Worm (Caenorhabditis elegans) whole organism, L4 larva: ENCODE results near the gene Y38H6C.24.

Source experiments
- F37D6.2 ChIP-seq: sonication (generic microtip); optimal IDR thresholded peaks from 2 replicates; lab custom pipeline; 2016; ENCODE audit warnings: mild to moderate bottlenecking, missing genetic modification characterization, missing compliant biosample characterization
- Y48G9A.11 ChIP-seq: fragments of 200-800 bp; sonication (Bioruptor generic); IDR thresholded peaks from 2 replicates; pipeline ENCODE4 v1.3.6; 2022; ENCODE audit warnings: missing genetic modification reagents, missing genetic modification characterization, missing compliant biosample characterization
- Y75B8A.6 ChIP-seq: fragments of 200-800 bp; sonication (Bioruptor generic); IDR thresholded peaks from 2 replicates; pipeline ENCODE4 v1.3.6; 2022; ENCODE audit warnings: missing genetic modification reagents, missing genetic modification characterization, missing compliant biosample characterization
- ZK337.2 ChIP-seq: fragments of 200-800 bp; sonication (Bioruptor generic); IDR thresholded peaks from 2 replicates; pipeline ENCODE4 v1.3.6; 2022; ENCODE audit warnings: missing genetic modification reagents, missing genetic modification characterization, missing compliant biosample characterization
- aha-1 ChIP-seq: fragments of 150-350 bp; peaks from one replicate; lab custom pipeline; 2014; ENCODE audit warnings: missing biosample characterization, missing genetic modification characterization
- arid-1 ChIP-seq: fragments of 200-800 bp; sonication (Bioruptor generic); conservative IDR thresholded peaks from 2 replicates; pipeline ENCODE4 v1.3.6; 2022; ENCODE audit warnings: missing genetic modification reagents, missing genetic modification characterization, missing compliant biosample characterization
- ces-1 ChIP-seq: fragments of 150-350 bp; sonication (generic microtip); optimal IDR thresholded peaks from 4 replicates; lab custom pipeline; 2014; ENCODE audit warnings: missing biosample characterization, missing genetic modification reagents, missing genetic modification characterization
- cey-2 ChIP-seq: sonication (generic microtip); optimal IDR thresholded peaks from 3 replicates; lab custom pipeline; 2017; ENCODE audit warnings: missing genetic modification characterization, mild to moderate bottlenecking, missing compliant biosample characterization, antibody characterized with exemption, borderline replicate concordance; ENCODE audit not compliant: insufficient read depth
- daf-16 ChIP-seq, 3 experiments: sonication (generic microtip); optimal IDR thresholded peaks; 2 replicates each; lab custom pipeline; 2016 to 2017; ENCODE audit warnings: missing genetic modification characterization in 3 of 3, missing genetic modification reagents in 3 of 3, mild to moderate bottlenecking in 2 of 3, missing compliant biosample characterization in 2 of 3, missing biosample characterization in 1 of 3, moderate library complexity in 1 of 3
- daf-19 ChIP-seq: fragments of 200-800 bp; sonication (Bioruptor generic); conservative IDR thresholded peaks from 2 replicates; pipeline ENCODE4 v1.3.6; 2022; ENCODE audit warnings: missing genetic modification characterization, missing compliant biosample characterization
- dmd-6 ChIP-seq: fragments of 200-800 bp; sonication (Bioruptor generic); IDR thresholded peaks from 2 replicates; pipeline ENCODE4 v1.3.6; 2022; ENCODE audit warnings: missing genetic modification reagents, missing genetic modification characterization, missing compliant biosample characterization
- dmd-9 ChIP-seq: fragments of 200-800 bp; sonication (Bioruptor generic); IDR thresholded peaks from 2 replicates; pipeline ENCODE4 v1.3.6; 2022; ENCODE audit warnings: missing genetic modification reagents, missing genetic modification characterization, missing compliant biosample characterization
- hlh-11 ChIP-seq: fragments of 200-800 bp; sonication (Bioruptor generic); optimal IDR thresholded peaks from 2 replicates; lab custom pipeline; 2018; ENCODE audit warnings: mild to moderate bottlenecking, missing genetic modification characterization, missing compliant biosample characterization
- hlh-30 ChIP-seq: sonication (generic microtip); optimal IDR thresholded peaks from 2 replicates; lab custom pipeline; 2017; ENCODE audit warnings: antibody characterized with exemption, mild to moderate bottlenecking, missing genetic modification characterization, missing compliant biosample characterization; ENCODE audit not compliant: insufficient read depth
- hmg-1.1 ChIP-seq: fragments of 200-800 bp; sonication (Bioruptor generic); IDR thresholded peaks from 2 replicates; pipeline ENCODE4 v1.3.6; 2022; ENCODE audit warnings: missing genetic modification reagents, missing genetic modification characterization, missing compliant biosample characterization
- lin-13 ChIP-seq: fragments of 150-350 bp; optimal IDR thresholded peaks from 2 replicates; lab custom pipeline; 2014; ENCODE audit warnings: missing biosample characterization, missing genetic modification reagents, missing genetic modification characterization
- lin-38 ChIP-seq: fragments of 200-800 bp; sonication (Bioruptor generic); IDR thresholded peaks from 2 replicates; pipeline ENCODE4 v1.3.6; 2022; ENCODE audit warnings: missing genetic modification reagents, missing genetic modification characterization, missing compliant biosample characterization
- lin-39 ChIP-seq: fragments of 150-350 bp; optimal IDR thresholded peaks from 2 replicates; lab custom pipeline; 2014; ENCODE audit warnings: missing biosample characterization, missing genetic modification reagents, missing genetic modification characterization
- lsy-2 ChIP-seq, 2 experiments: fragments of 150-350 bp in 1 of 2; sonication (generic microtip) in 1 of 2; optimal IDR thresholded peaks; 2 replicates each; lab custom pipeline; 2014 to 2017; ENCODE audit warnings: missing biosample characterization in 2 of 2, missing genetic modification characterization in 2 of 2
- mxl-3 ChIP-seq: fragments of 200-800 bp; sonication (Bioruptor generic); optimal IDR thresholded peaks from 2 replicates; lab custom pipeline; 2018; ENCODE audit warnings: mild to moderate bottlenecking, missing genetic modification characterization, missing compliant biosample characterization
- nhr-11 ChIP-seq: fragments of 150-350 bp; optimal IDR thresholded peaks from 2 replicates; lab custom pipeline; 2014; ENCODE audit warnings: missing biosample characterization, missing genetic modification characterization
- nhr-111 ChIP-seq: fragments of 200-800 bp; sonication (Bioruptor generic); optimal IDR thresholded peaks from 2 replicates; lab custom pipeline; 2018; ENCODE audit warnings: mild to moderate bottlenecking, missing genetic modification characterization, missing compliant biosample characterization
- nhr-25 ChIP-seq: sonication (generic microtip); optimal IDR thresholded peaks from 2 replicates; lab custom pipeline; 2017; ENCODE audit warnings: missing genetic modification characterization, mild to moderate bottlenecking, missing compliant biosample characterization, antibody characterized with exemption, moderate library complexity, borderline replicate concordance; ENCODE audit not compliant: insufficient read depth
- nhr-28 ChIP-seq: fragments of 150-350 bp; optimal IDR thresholded peaks from 2 replicates; lab custom pipeline; 2014; ENCODE audit warnings: missing biosample characterization, missing genetic modification characterization
- nhr-42 ChIP-seq: fragments of 200-800 bp; sonication (Bioruptor generic); IDR thresholded peaks from 2 replicates; pipeline ENCODE4 v1.3.6; 2022; ENCODE audit warnings: missing genetic modification characterization, missing compliant biosample characterization
- nhr-48 ChIP-seq: sonication (generic microtip); optimal IDR thresholded peaks from 2 replicates; lab custom pipeline; 2016; ENCODE audit warnings: mild to moderate bottlenecking, missing genetic modification characterization, missing compliant biosample characterization
- nhr-6 ChIP-seq: fragments of 150-350 bp; optimal IDR thresholded peaks from 2 replicates; lab custom pipeline; 2014; ENCODE audit warnings: missing biosample characterization, missing genetic modification characterization
- nhr-76 ChIP-seq: fragments of 150-350 bp; optimal IDR thresholded peaks from 2 replicates; lab custom pipeline; 2014; ENCODE audit warnings: missing biosample characterization, missing genetic modification characterization
- pha-4 ChIP-seq, 2 experiments: fragments of 150-350 bp in 1 of 2; fragments of 200-800 bp in 1 of 2; sonication (Bioruptor generic) in 1 of 2; IDR thresholded peaks in 1 of 2; optimal IDR thresholded peaks in 1 of 2; 2 replicates each; pipeline versions ENCODE4 v1.3.6 to Lab custom; 2014 to 2022; ENCODE audit warnings: missing genetic modification characterization in 2 of 2, missing genetic modification reagents in 2 of 2, missing biosample characterization in 1 of 2, missing compliant biosample characterization in 1 of 2
- pqm-1 ChIP-seq: sonication (generic microtip); optimal IDR thresholded peaks from 2 replicates; lab custom pipeline; 2017; ENCODE audit warnings: missing biosample characterization, missing genetic modification characterization
- spr-1 ChIP-seq: sonication (generic microtip); optimal IDR thresholded peaks from 2 replicates; lab custom pipeline; 2016; ENCODE audit warnings: mild to moderate bottlenecking, missing genetic modification characterization, missing compliant biosample characterization
- tra-1 ChIP-seq: fragments of 200-800 bp; sonication (Bioruptor generic); IDR thresholded peaks from 2 replicates; pipeline ENCODE4 v1.3.6; 2022; ENCODE audit warnings: missing genetic modification reagents, missing genetic modification characterization, missing compliant biosample characterization
- unc-130 ChIP-seq: sonication (generic microtip); optimal IDR thresholded peaks from 2 replicates; lab custom pipeline; 2016; ENCODE audit warnings: missing genetic modification reagents, missing genetic modification characterization, missing compliant biosample characterization
- vab-7 ChIP-seq: fragments of 200-800 bp; sonication (Bioruptor generic); IDR thresholded peaks from 2 replicates; pipeline ENCODE4 v1.3.6; 2022; ENCODE audit warnings: missing genetic modification reagents, missing genetic modification characterization, missing compliant biosample characterization
- zag-1 ChIP-seq: fragments of 150-350 bp; optimal IDR thresholded peaks from 2 replicates; lab custom pipeline; 2014; ENCODE audit warnings: missing biosample characterization, missing genetic modification characterization
- zfp-2 ChIP-seq: sonication (generic microtip); optimal IDR thresholded peaks from 2 replicates; lab custom pipeline; 2016; ENCODE audit warnings: mild to moderate bottlenecking, missing genetic modification characterization, missing compliant biosample characterization
- zip-2 ChIP-seq: fragments of 150-350 bp; optimal IDR thresholded peaks from 2 replicates; lab custom pipeline; 2014; ENCODE audit warnings: missing biosample characterization, missing genetic modification characterization
- ztf-11 ChIP-seq: fragments of 150-350 bp; optimal IDR thresholded peaks from 2 replicates; lab custom pipeline; 2014; ENCODE audit warnings: missing biosample characterization, missing genetic modification characterization

The Y38H6C.24 gene

DNA sequence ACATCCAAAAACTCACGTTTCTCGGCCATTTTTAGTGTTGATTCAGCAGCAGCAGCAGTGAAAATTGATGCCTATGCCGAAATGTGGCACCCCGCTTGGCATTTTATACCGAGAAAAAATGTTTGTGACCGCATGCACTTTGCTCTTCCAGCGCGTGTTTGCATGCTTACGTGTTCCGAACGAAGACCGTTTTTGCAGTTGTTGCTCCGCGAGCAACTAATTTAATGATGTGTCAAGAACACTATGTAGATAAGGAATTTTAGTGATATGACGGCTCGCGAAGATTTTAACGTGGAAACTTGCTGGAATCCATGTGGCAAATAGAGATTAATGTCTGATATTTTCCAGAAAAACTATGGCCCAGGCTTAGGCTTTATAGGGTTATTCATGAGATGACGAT lies 27.3 kb upstream of the Y38H6C.24 start, which contains the start of gene dct-16 (continued):
- TF ChIP-seq ztf-11 (no peak), tra-1 (GFP tag; lab: Robert Waterston, UW) (peak; percentile 76), hlh-11 (tag; lab: Kevin White, UChicago) (peak; percentile 78), nhr-48 (peak; percentile 85), Y48G9A.11 (GFP tag; lab: Robert Waterston, UW) (no peak), aha-1 (peak; percentile 52), zag-1 (tag; lab: Kevin White, UChicago) (no peak), mxl-3 (GFP tag; lab: Kevin White, UChicago) (peak; percentile 5)

DNA sequence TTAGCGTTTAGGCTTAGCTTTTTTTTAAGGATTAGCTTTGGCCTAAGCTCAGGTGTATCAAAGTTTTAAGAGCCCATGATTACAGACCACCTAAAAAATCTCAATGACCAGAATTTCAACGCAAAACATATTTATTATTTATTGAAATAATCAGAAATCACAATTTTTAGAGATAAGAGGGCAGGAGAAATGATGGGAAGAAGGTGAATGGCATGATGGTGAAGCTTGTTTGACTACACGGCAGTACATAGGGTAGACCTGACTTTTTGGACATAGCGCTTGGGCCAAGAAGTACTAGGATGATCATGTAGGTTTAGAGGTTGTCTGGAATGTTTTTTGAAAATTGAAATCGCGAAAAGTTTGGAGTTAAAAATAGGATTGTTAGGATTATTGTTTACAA lies 26.6 kb upstream of the Y38H6C.24 start:
- TF ChIP-seq lsy-2 (tag; optimal IDR thresholded peaks at IDR 0.05; lab: Kevin White, UChicago) (no peak), lin-39 (tag; lab: Kevin White, UChicago) (no peak), nhr-6 (no peak), cey-2 (tag; lab: Kevin White, UChicago) (no peak), daf-19 (GFP tag; lab: Robert Waterston, UW) (no peak), dmd-9 (no peak), nhr-28 (tag; lab: Kevin White, UChicago) (no peak), nhr-42 (no peak), arid-1 (GFP tag; lab: Robert Waterston, UW) (no peak), daf-16 (GFP tag; optimal IDR thresholded peaks at IDR 0.05; lab: Kevin White, UChicago) (no peak), daf-16 (tag; optimal IDR thresholded peaks at IDR 0.05; lab: Kevin White, UChicago) (peak; percentile 65), lin-13 (GFP tag; lab: Kevin White, UChicago) (no peak), dmd-6 (GFP tag; lab: Robert Waterston, UW) (peak; percentile 76), Y75B8A.6 (GFP tag; lab: Robert Waterston, UW) (no peak), vab-7 (GFP tag; lab: Robert Waterston, UW) (no peak), nhr-111 (GFP tag; lab: Kevin White, UChicago) (no peak), ces-1 (no peak), lin-38 (GFP tag; lab: Robert Waterston, UW) (no peak), pqm-1 (tag; lab: Kevin White, UChicago) (peak; percentile 37), nhr-11 (tag; lab: Kevin White, UChicago) (no peak), zfp-2 (tag; lab: Kevin White, UChicago) (no peak), nhr-76 (tag; lab: Kevin White, UChicago) (no peak), nhr-48 (peak; percentile 54), F37D6.2 (tag; lab: Kevin White, UChicago) (no peak), hlh-11 (tag; lab: Kevin White, UChicago) (peak; percentile 7), zip-2 (no peak)
- TF ChIP-seq, all 104 proteins: peak for 5

DNA sequence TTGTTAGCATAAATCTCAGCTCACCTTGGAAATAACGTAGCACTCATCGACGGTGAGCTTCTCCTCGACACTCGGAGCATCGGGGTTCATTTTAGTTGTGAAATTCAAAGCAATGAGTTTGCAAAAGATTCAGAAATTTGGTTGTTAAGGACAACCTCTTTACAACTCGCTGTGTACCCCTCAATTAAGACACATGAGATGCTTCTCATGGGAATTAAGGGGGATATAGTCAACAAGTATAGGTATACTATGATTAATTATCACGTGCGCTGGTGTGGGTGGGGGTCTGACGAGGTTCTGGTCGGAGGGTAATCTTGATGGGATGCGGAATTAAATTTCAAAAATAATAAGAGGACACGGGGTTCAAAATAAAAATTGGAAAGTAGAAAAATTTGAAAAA lies 25.8 kb upstream of the Y38H6C.24 start, which contains the start of gene dct-14:
Gene dct-14 (minus strand): TSS at position 101 of the 400 bp plus-strand sequence.
- TF ChIP-seq nhr-76 (tag; lab: Kevin White, UChicago), result no peak
- no peak for TF ChIP-seq cey-2 (tag; lab: Kevin White, UChicago)
- TF ChIP-seq hmg-1.1 (GFP tag; lab: Robert Waterston, UW), result no peak
- TF ChIP-seq pha-4 (GFP tag; IDR thresholded peaks at IDR 0.05; lab: Robert Waterston, UW), result no peak
- no peak for TF ChIP-seq pha-4 (tag; optimal IDR thresholded peaks at IDR 0.05; lab: Kevin White, UChicago)
- no peak for TF ChIP-seq nhr-25
- TF ChIP-seq ZK337.2, result no peak
- no peak for TF ChIP-seq zip-2
- no peak for TF ChIP-seq hlh-30 (tag; lab: Kevin White, UChicago)
- TF ChIP-seq unc-130 (GFP tag; lab: Kevin White, UChicago), result no peak
- no peak for TF ChIP-seq nhr-48
- no peak for TF ChIP-seq nhr-6
- TF ChIP-seq spr-1, result no peak
- TF ChIP-seq Y75B8A.6 (GFP tag; lab: Robert Waterston, UW), result no peak
